Comparison of ENCODE assay signal across 3 fruit fly cellular contexts in genomic region chr2L:20927653-20928052, dm6.
TF ChIP-seq lines count a peak whose summit lies in the region.

Gene Nthl1, minus strand, starts transcription at chr2L:20927860.

- peak; percentile 13 to 31 for TF ChIP-seq CTCF in S2 (optimal IDR thresholded peaks at IDR 0.05; lab: Kevin White, UChicago)
- peak; percentile 46 for TF ChIP-seq CTCF in whole organism, embryonic (GFP tag; optimal IDR thresholded peaks at IDR 0.05; lab: Kevin White, UChicago)

TF ChIP-seq in whole organism, embryonic, 481 proteins besides CTCF, POLR2A, EP300 and RAD21:
- TF ChIP-seq CG3065 (GFP tag; optimal IDR thresholded peaks at IDR 0.05; lab: Kevin White, UChicago) (no peak), phol (tag; optimal IDR thresholded peaks at IDR 0.05; lab: Kevin White, UChicago) (peak; percentile 71), CG16815 (GFP tag; optimal IDR thresholded peaks at IDR 0.05; lab: Kevin White, UChicago) (no peak), hbn (GFP tag; IDR thresholded peaks at IDR 0.05; lab: Robert Waterston, UW; ENCODE audit: partially characterized antibody) (0 out of 2 replicates have a peak, but pooled peaks have one; percentile 33), CG8281 (tag; optimal IDR thresholded peaks at IDR 0.05; lab: Kevin White, UChicago) (peak; percentile 91), Spps (tag; optimal IDR thresholded peaks at IDR 0.05; lab: Kevin White, UChicago) (no peak), CG2116 (GFP tag; optimal IDR thresholded peaks at IDR 0.05; lab: Kevin White, UChicago) (peak; percentile 44), CG13287 (GFP tag; IDR thresholded peaks at IDR 0.05; lab: Robert Waterston, UW; ENCODE audit: partially characterized antibody) (peak; percentile 35), sens (GFP tag; lab: Kevin White, UChicago) (peak; percentile 28), CG17186 (GFP tag; optimal IDR thresholded peaks at IDR 0.05; lab: Kevin White, UChicago) (peak; percentile 33), cad (GFP tag; optimal IDR thresholded peaks at IDR 0.05; lab: Kevin White, UChicago) (no peak), Elba2 (GFP tag; optimal IDR thresholded peaks at IDR 0.05; lab: Kevin White, UChicago) (no peak), gsb-n (tag; optimal IDR thresholded peaks at IDR 0.05; lab: Kevin White, UChicago) (peak; percentile 35), amos (GFP tag; IDR thresholded peaks at IDR 0.05; lab: Robert Waterston, UW; ENCODE audit: partially characterized antibody) (peak; percentile 43), MBD-R2 (GFP tag; IDR thresholded peaks at IDR 0.05; lab: Robert Waterston, UW) (0 out of 2 replicates have a peak, but pooled peaks have one; percentile 27), CG2129 (GFP tag; IDR thresholded peaks at IDR 0.05; lab: Robert Waterston, UW; ENCODE audit: partially characterized antibody) (no peak), Ets97D (GFP tag; optimal IDR thresholded peaks at IDR 0.05; lab: Kevin White, UChicago) (peak; percentile 33), CG33557 (GFP tag; optimal IDR thresholded peaks at IDR 0.05; lab: Kevin White, UChicago) (no peak), E2f2 (GFP tag; IDR thresholded peaks at IDR 0.05; lab: Robert Waterston, UW) (peak; percentile 95), Dp (GFP tag; optimal IDR thresholded peaks at IDR 0.05; lab: Kevin White, UChicago) (peak; percentile 91), Myb (GFP tag; optimal IDR thresholded peaks at IDR 0.05; lab: Kevin White, UChicago) (peak; percentile 33), CG12769 (tag; optimal IDR thresholded peaks at IDR 0.05; lab: Kevin White, UChicago) (no peak), jing (GFP tag; optimal IDR thresholded peaks at IDR 0.05; lab: Kevin White, UChicago) (no peak), stwl (tag; optimal IDR thresholded peaks at IDR 0.05; lab: Kevin White, UChicago) (peak; percentile 21), CG1603 (tag; optimal IDR thresholded peaks at IDR 0.05; lab: Kevin White, UChicago) (peak; percentile 50), pzg (GFP tag; optimal IDR thresholded peaks at IDR 0.05; lab: Kevin White, UChicago) (peak; percentile 51), z (GFP tag; IDR thresholded peaks at IDR 0.05; lab: Robert Waterston, UW) (no peak), trem (tag; optimal IDR thresholded peaks at IDR 0.05; lab: Kevin White, UChicago) (peak; percentile 11), BEAF-32 (GFP tag; optimal IDR thresholded peaks at IDR 0.05; lab: Kevin White, UChicago) (peak; percentile 51), lmd (GFP tag; IDR thresholded peaks at IDR 0.05; lab: Robert Waterston, UW) (no peak), CG9797 (GFP tag; optimal IDR thresholded peaks at IDR 0.05; lab: Kevin White, UChicago) (peak; percentile 55), CG15514 (GFP tag; optimal IDR thresholded peaks at IDR 0.05; lab: Kevin White, UChicago) (peak; percentile 13), Sin3A (optimal IDR thresholded peaks at IDR 0.05; lab: Kevin White, UChicago) (peak; percentile 37), p53 (GFP tag; optimal IDR thresholded peaks at IDR 0.05; lab: Kevin White, UChicago) (no peak), CG14710 (tag; optimal IDR thresholded peaks at IDR 0.05; lab: Kevin White, UChicago) (peak; percentile 14), Dref (GFP tag; IDR thresholded peaks at IDR 0.05; lab: Robert Waterston, UW) (peak; percentile 65), Lhr (GFP tag; optimal IDR thresholded peaks at IDR 0.05; lab: Kevin White, UChicago) (peak; percentile 9), gfzf (GFP tag; optimal IDR thresholded peaks at IDR 0.05; lab: Kevin White, UChicago) (peak; percentile 68), CG16813 (GFP tag; IDR thresholded peaks at IDR 0.05; lab: Robert Waterston, UW; ENCODE audit: partially characterized antibody) (0 out of 3 replicates have a peak, but pooled peaks have one; percentile 29), Sry-δ (GFP tag; optimal IDR thresholded peaks at IDR 0.05; lab: Kevin White, UChicago) (peak; percentile 40), pita (GFP tag; optimal IDR thresholded peaks at IDR 0.05; lab: Kevin White, UChicago) (peak; percentile 25), Bgb (GFP tag; IDR thresholded peaks at IDR 0.05; lab: Robert Waterston, UW; ENCODE audit: partially characterized antibody) (0 out of 2 replicates have a peak, but pooled peaks have one; percentile 32)

TF ChIP-seq in whole organism, prepupa, 60 proteins besides CTCF, POLR2A, EP300 and RAD21:
- TF ChIP-seq fkh (GFP tag; optimal IDR thresholded peaks at IDR 0.05; lab: Kevin White, UChicago) (peak; percentile 96), dsx (GFP tag; optimal IDR thresholded peaks at IDR 0.05; lab: Kevin White, UChicago; ENCODE audit: poor library complexity, severe bottlenecking) (no peak)
